Fruit fly (Drosophila melanogaster): ENCODE data around the gene hzg.

hzg gene

DNA sequence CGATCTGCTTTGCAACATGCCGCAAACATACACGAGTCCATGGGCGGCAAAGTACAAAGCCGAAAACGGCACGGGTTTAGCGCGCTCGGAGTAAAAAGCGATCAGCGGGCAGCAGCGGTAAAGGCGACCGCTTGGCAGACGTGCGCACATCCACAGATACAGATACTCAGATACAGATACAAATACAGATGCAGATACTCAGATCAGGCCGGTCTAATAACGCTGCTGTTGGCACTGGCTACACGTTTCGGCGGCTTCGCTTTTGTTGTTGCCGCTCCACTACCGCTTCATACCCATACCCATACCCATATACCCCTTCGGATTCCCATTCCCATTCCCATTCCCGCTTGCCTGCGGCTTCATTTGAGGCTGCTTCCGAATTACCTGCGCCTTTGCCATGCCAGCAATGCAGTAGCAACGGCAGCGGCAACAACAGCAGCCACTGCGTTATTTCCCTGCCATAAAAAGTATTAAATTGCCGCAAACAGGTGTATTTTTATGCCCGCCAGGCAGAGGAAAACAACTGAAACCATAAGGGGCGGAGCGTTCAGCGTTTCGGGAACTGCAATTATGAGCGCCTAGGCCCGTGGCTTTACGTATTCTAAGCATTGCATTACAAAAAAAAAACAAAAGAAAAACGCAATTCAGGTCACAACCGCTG, 20.6 kb upstream of the hzg start (continued):
- peak; percentile 32 for TF ChIP-seq HLHmδ (GFP tag; optimal IDR thresholded peaks at IDR 0.05)
- no peak for TF ChIP-seq CG15514 (GFP tag; optimal IDR thresholded peaks at IDR 0.05)
- TF ChIP-seq CG33213 (GFP tag; optimal IDR thresholded peaks at IDR 0.05) = no peak
- peak; percentile 28 for TF ChIP-seq CG12769 (tag; optimal IDR thresholded peaks at IDR 0.05)
- no peak for TF ChIP-seq grau (tag; optimal IDR thresholded peaks at IDR 0.05)
- TF ChIP-seq fd102C (GFP tag; optimal IDR thresholded peaks at IDR 0.05) = no peak
- no peak for TF ChIP-seq Sox100B (GFP tag; optimal IDR thresholded peaks at IDR 0.05)
- TF ChIP-seq CG30431 (GFP tag; optimal IDR thresholded peaks at IDR 0.05) = no peak
- TF ChIP-seq inv (GFP tag; IDR thresholded peaks at IDR 0.05; ENCODE audit: partially characterized antibody) = no peak

DNA sequence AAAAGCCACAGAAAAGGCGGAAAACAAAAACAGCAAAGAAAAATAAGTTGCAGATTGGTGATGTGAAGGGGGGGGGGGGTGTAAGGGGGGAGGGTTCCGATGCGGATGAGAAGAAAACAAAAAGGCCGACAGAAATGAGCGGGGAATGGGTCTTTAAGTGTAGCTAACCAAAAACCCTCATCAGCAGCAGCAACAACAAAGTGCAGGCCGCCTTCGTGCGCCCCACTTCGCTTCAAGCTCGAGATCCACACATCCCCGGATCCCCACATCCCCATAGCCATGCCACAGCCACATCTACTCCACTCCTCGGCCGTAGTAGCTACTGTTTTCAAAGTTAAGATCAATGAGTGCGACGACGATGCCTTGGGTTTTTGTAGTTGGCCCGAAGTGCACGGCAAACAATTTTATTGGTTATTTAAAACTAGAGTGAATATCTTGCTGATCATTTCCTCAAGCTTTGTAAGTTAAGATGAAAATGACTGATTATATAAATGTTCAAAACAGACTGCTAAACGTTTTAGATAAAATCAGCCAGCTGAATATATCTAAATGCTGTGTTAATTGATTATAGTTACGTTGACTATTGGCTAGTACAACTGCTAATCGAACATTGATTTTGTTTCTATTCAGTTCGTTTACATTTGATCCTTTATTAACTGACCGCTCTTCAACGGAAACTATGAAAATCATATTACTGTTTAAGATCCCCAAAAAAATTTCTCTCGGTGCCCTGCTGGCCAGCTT, 19.9 kb upstream of the hzg start:
- TF ChIP-seq aop (GFP tag; IDR thresholded peaks at IDR 0.05) (no peak), CG6272 (GFP tag; IDR thresholded peaks at IDR 0.05) (no peak), fd64A (GFP tag; optimal IDR thresholded peaks at IDR 0.05) (no peak), CG30431 (GFP tag; optimal IDR thresholded peaks at IDR 0.05) (no peak), Eip74EF (GFP tag; optimal IDR thresholded peaks at IDR 0.05) (no peak), gt (GFP tag; IDR thresholded peaks at IDR 0.05) (no peak), CG13424 (tag; optimal IDR thresholded peaks at IDR 0.05) (peak; percentile 10), NK7.1 (GFP tag; optimal IDR thresholded peaks at IDR 0.05) (no peak), CG9727 (GFP tag; optimal IDR thresholded peaks at IDR 0.05) (no peak), ftz-f1 (GFP tag; optimal IDR thresholded peaks at IDR 0.05) (no peak), Adf1 (GFP tag; IDR thresholded peaks at IDR 0.05) (no peak), ems (GFP tag; optimal IDR thresholded peaks at IDR 0.05) (no peak), amos (GFP tag; IDR thresholded peaks at IDR 0.05; ENCODE audit: partially characterized antibody) (no peak), pros (GFP tag; optimal IDR thresholded peaks at IDR 0.05) (no peak), ro (GFP tag; IDR thresholded peaks at IDR 0.05) (no peak), Sox102F (GFP tag; optimal IDR thresholded peaks at IDR 0.05) (peak; percentile 15), CG4424 (GFP tag; optimal IDR thresholded peaks at IDR 0.05) (no peak), unpg (GFP tag; optimal IDR thresholded peaks at IDR 0.05) (no peak), inv (GFP tag; IDR thresholded peaks at IDR 0.05; ENCODE audit: partially characterized antibody) (no peak), CG2129 (GFP tag; IDR thresholded peaks at IDR 0.05; ENCODE audit: partially characterized antibody) (no peak), dmrt99B (tag; optimal IDR thresholded peaks at IDR 0.05) (peak; percentile 27), sim (GFP tag; IDR thresholded peaks at IDR 0.05) (no peak), pb (GFP tag; optimal IDR thresholded peaks at IDR 0.05) (no peak), cwo (GFP tag; optimal IDR thresholded peaks at IDR 0.05) (no peak), CoRest (tag; optimal IDR thresholded peaks at IDR 0.05) (no peak), Atf-2 (GFP tag; optimal IDR thresholded peaks at IDR 0.05) (no peak), eve (GFP tag; optimal IDR thresholded peaks at IDR 0.05) (peak in 1 of 2 experiments; percentile 12), ttk (GFP tag; IDR thresholded peaks at IDR 0.05) (no peak), CG17612 (GFP tag; IDR thresholded peaks at IDR 0.05) (no peak), CG2120 (GFP tag; optimal IDR thresholded peaks at IDR 0.05) (no peak), bsh (GFP tag; optimal IDR thresholded peaks at IDR 0.05) (peak in 1 of 2 experiments; percentile 8), hkb (optimal IDR thresholded peaks at IDR 0.05) (no peak), hkb (GFP tag; IDR thresholded peaks at IDR 0.05) (no peak), HLH4C (GFP tag; IDR thresholded peaks at IDR 0.05; ENCODE audit: partially characterized antibody) (no peak), Hr78 (GFP tag; optimal IDR thresholded peaks at IDR 0.05) (no peak), CG1647 (GFP tag; optimal IDR thresholded peaks at IDR 0.05) (no peak), CG3407 (GFP tag; optimal IDR thresholded peaks at IDR 0.05) (no peak), Hey (tag; optimal IDR thresholded peaks at IDR 0.05) (no peak), CG11696 (GFP tag; IDR thresholded peaks at IDR 0.05) (no peak)
